Worm (Caenorhabditis elegans) whole organism, L3 larva: ENCODE results near the gene F01D5.10.
A peak's percentile ranks its signal among the peaks of the same experiment; 100 is the strongest.

Experiments
- aly-2 ChIP-seq: fragments of 150-350 bp; optimal IDR thresholded peaks from 2 replicates; lab custom pipeline; 2014; ENCODE audit warnings: missing biosample characterization, missing genetic modification characterization
- ama-1 ChIP-seq: fragments of 150-350 bp; optimal IDR thresholded peaks from 2 replicates; lab custom pipeline; 2018
- ceh-16 ChIP-seq: sonication (generic microtip); optimal IDR thresholded peaks from 2 replicates; lab custom pipeline; 2017; ENCODE audit warnings: missing biosample characterization, missing genetic modification characterization
- egl-27 ChIP-seq: sonication (generic microtip); optimal IDR thresholded peaks from 4 replicates; lab custom pipeline; 2017; ENCODE audit warnings: missing biosample characterization, missing genetic modification reagents, missing genetic modification characterization
- egl-5 ChIP-seq: fragments of 150-350 bp; optimal IDR thresholded peaks from 2 replicates; lab custom pipeline; 2017; ENCODE audit warnings: missing biosample characterization, missing genetic modification reagents, missing genetic modification characterization, inconsistent platforms
- elt-1 ChIP-seq: fragments of 150-350 bp; optimal IDR thresholded peaks from 2 replicates; lab custom pipeline; 2014; ENCODE audit warnings: missing biosample characterization, missing genetic modification characterization
- elt-2 ChIP-seq: sonication (generic microtip); optimal IDR thresholded peaks from 2 replicates; lab custom pipeline; 2016; ENCODE audit warnings: missing genetic modification reagents, mild to moderate bottlenecking, missing genetic modification characterization, missing compliant biosample characterization
- eor-1 ChIP-seq, 2 experiments: fragments of 150-350 bp; optimal IDR thresholded peaks; 2 replicates each; lab custom pipeline; 2014 to 2018; ENCODE audit warnings: missing biosample characterization in 2 of 2, missing genetic modification characterization in 2 of 2
- fkh-10 ChIP-seq: sonication (generic microtip); optimal IDR thresholded peaks from 2 replicates; lab custom pipeline; 2017; ENCODE audit warnings: missing biosample characterization, missing genetic modification reagents, missing genetic modification characterization
- fkh-2 ChIP-seq: fragments of 150-350 bp; optimal IDR thresholded peaks from 2 replicates; lab custom pipeline; 2014; ENCODE audit warnings: missing biosample characterization, missing genetic modification reagents, missing genetic modification characterization
- fos-1 ChIP-seq: fragments of 150-350 bp; optimal IDR thresholded peaks from 2 replicates; lab custom pipeline; 2014; ENCODE audit warnings: missing biosample characterization, missing genetic modification characterization
- hmg-11 ChIP-seq: sonication (generic microtip); optimal IDR thresholded peaks from 2 replicates; lab custom pipeline; 2016; ENCODE audit warnings: missing genetic modification characterization, missing compliant biosample characterization
- lin-15B ChIP-seq: fragments of 150-350 bp; optimal IDR thresholded peaks from 2 replicates; lab custom pipeline; 2014; ENCODE audit warnings: missing biosample characterization, missing genetic modification characterization
- lin-39 ChIP-seq: fragments of 150-350 bp; optimal IDR thresholded peaks from 2 replicates; lab custom pipeline; 2018; ENCODE audit warnings: missing biosample characterization, missing genetic modification reagents, missing genetic modification characterization
- mdl-1 ChIP-seq: fragments of 150-350 bp; optimal IDR thresholded peaks from 2 replicates; lab custom pipeline; 2014; ENCODE audit warnings: missing biosample characterization, missing genetic modification characterization
- nhr-11 ChIP-seq: fragments of 150-350 bp; optimal IDR thresholded peaks from 2 replicates; lab custom pipeline; 2014; ENCODE audit warnings: missing biosample characterization, missing genetic modification characterization
- nhr-25 ChIP-seq: sonication (generic microtip); optimal IDR thresholded peaks from 2 replicates; lab custom pipeline; 2017; ENCODE audit warnings: missing biosample characterization, missing genetic modification characterization
- nhr-28 ChIP-seq: fragments of 150-350 bp; optimal IDR thresholded peaks from 2 replicates; lab custom pipeline; 2014; ENCODE audit warnings: missing biosample characterization, missing genetic modification characterization
- nhr-43 ChIP-seq: sonication (generic microtip); optimal IDR thresholded peaks from 2 replicates; lab custom pipeline; 2016; ENCODE audit warnings: mild to moderate bottlenecking, missing genetic modification characterization, missing compliant biosample characterization; ENCODE audit not compliant: poor library complexity, severe bottlenecking
- nhr-77 ChIP-seq: fragments of 150-350 bp; optimal IDR thresholded peaks from 2 replicates; lab custom pipeline; 2014; ENCODE audit warnings: missing biosample characterization, missing genetic modification characterization
- pqm-1 ChIP-seq: fragments of 150-350 bp; optimal IDR thresholded peaks from 2 replicates; lab custom pipeline; 2017; ENCODE audit warnings: missing biosample characterization, missing genetic modification characterization, inconsistent platforms
- sea-2 ChIP-seq: fragments of 150-350 bp; sonication (generic microtip); optimal IDR thresholded peaks from 4 replicates; lab custom pipeline; 2014; ENCODE audit warnings: missing biosample characterization, missing genetic modification reagents, missing genetic modification characterization
- skn-1 ChIP-seq: fragments of 150-350 bp; optimal IDR thresholded peaks from 2 replicates; lab custom pipeline; 2014; ENCODE audit warnings: missing biosample characterization, missing genetic modification characterization
- snpc-4 ChIP-seq: fragments of 150-350 bp; optimal IDR thresholded peaks from 2 replicates; lab custom pipeline; 2014; ENCODE audit warnings: missing biosample characterization, missing genetic modification characterization
- unc-62 ChIP-seq: fragments of 150-350 bp; sonication (generic microtip); optimal IDR thresholded peaks from 4 replicates; lab custom pipeline; 2014; ENCODE audit warnings: missing biosample characterization, missing genetic modification reagents, missing genetic modification characterization
- zag-1 ChIP-seq: fragments of 150-350 bp; optimal IDR thresholded peaks from 2 replicates; lab custom pipeline; 2014; ENCODE audit warnings: missing biosample characterization, missing genetic modification characterization
- ztf-11 ChIP-seq: fragments of 150-350 bp; optimal IDR thresholded peaks from 2 replicates; lab custom pipeline; 2014; ENCODE audit warnings: missing biosample characterization, missing genetic modification characterization

The F01D5.10 gene

ce11 chrII:14004770-14005169 lies 16.4 kb downstream of the F01D5.10 start:
- TF ChIP-seq elt-2 (tag; lab: Kevin White, UChicago) (no peak), nhr-43 (tag; lab: Kevin White, UChicago) (peak; percentile 56), nhr-28 (tag; lab: Kevin White, UChicago) (no peak)

- TF ChIP-seq snpc-4 (peak; percentile 35), ztf-11 (tag; lab: Kevin White, UChicago) (no peak), elt-2 (tag; lab: Kevin White, UChicago) (peak; percentile 26)
These were observed 17.2 kb downstream of the F01D5.10 start for ce11 chrII:14003821-14004430.

DNA sequence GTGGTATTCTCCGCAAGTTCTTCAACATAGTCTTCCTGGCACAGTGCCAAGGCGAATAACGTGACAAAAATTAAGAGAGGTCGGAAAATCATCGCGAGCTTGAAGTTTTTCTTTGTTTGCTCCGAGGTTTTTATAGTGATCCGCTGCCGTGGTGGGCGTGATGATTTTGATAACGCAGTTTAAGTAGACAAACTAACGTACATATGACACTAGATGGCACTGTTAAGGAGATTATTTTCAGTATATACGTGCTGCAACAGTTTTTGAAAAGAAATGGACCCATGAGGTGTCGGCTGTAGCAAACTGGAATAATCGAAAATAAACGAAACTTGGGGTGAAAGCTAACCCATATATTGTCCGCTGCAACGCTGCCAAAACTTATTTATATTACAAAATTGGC lies 18.9 kb downstream of the F01D5.10 start, which contains the start of gene F01D5.5:
Gene F01D5.5 (minus strand): TSS at position 101 of the 400 bp plus-strand sequence.
- TF ChIP-seq elt-2 (tag; lab: Kevin White, UChicago) (peak; percentile 34), nhr-28 (tag; lab: Kevin White, UChicago) (no peak), egl-5 (tag; lab: Kevin White, UChicago) (no peak), mdl-1 (tag; lab: Kevin White, UChicago) (no peak), fos-1 (tag; lab: Kevin White, UChicago) (no peak), ama-1 (lab: Kevin White, UChicago) (no peak)

- peak; percentile 42 for TF ChIP-seq elt-2 (tag; lab: Kevin White, UChicago)
- TF ChIP-seq, all 47 proteins: peak for 1; not testable (repeated sequence) for 46
These were observed 21.1 kb downstream of the F01D5.10 start, which contains the start of gene F01D5.3 for ce11 chrII:14000044-14000443. F01D5.3 (minus strand) TSS chrII:14000144.

ce11 chrII:13998964-13999363 lies 22.2 kb downstream of the F01D5.10 start, which contains the start of gene F01D5.2:
F01D5.2 (minus strand) TSS chrII:13999064.
- no peak for TF ChIP-seq hmg-11 (tag; lab: Kevin White, UChicago)
- TF ChIP-seq ama-1 (lab: Kevin White, UChicago) = no peak
- no peak for TF ChIP-seq snpc-4
- no peak for TF ChIP-seq lin-15B (tag; lab: Kevin White, UChicago)
- TF ChIP-seq nhr-43 (tag; lab: Kevin White, UChicago) = no peak
- TF ChIP-seq unc-62 (GFP tag; lab: Kevin White, UChicago) = no peak
- TF ChIP-seq elt-2 (tag; lab: Kevin White, UChicago) = no peak
- TF ChIP-seq fos-1 (tag; lab: Kevin White, UChicago) = no peak
- no peak for TF ChIP-seq aly-2 (tag; lab: Kevin White, UChicago)

- no peak for TF ChIP-seq lin-39 (tag; lab: Kevin White, UChicago)
- no peak for TF ChIP-seq nhr-77 (tag; lab: Kevin White, UChicago)
- peak; percentile 35 for TF ChIP-seq pqm-1 (tag; lab: Kevin White, UChicago)
- no peak for TF ChIP-seq nhr-25 (tag; lab: Kevin White, UChicago)
- TF ChIP-seq sea-2 (GFP tag; lab: Kevin White, UChicago) = no peak
These were observed 23.1 kb downstream of the F01D5.10 start for ce11 chrII:13997989-13998388.

DNA sequence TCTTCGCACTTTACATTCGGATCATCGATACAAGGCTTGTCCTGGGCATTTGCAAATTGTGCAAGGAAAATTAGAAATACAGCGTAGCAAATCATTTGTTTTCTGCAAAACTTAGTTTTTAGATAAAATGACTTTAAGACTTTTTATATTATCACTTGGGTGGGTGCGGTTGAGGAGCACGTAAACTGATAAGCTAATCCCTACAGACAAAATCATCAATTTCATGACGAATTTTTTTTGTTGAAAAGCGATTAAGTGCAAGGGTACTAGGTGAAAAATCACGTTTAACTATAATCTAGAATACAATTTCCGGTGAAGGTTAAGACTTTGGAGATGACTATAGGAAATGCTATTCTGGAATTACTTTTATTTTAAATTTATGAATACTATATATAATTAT lies 23.7 kb downstream of the F01D5.10 start, which contains the start of gene F01D5.1:
Gene F01D5.1 (minus strand): TSS at position 105 of the 400 bp plus-strand sequence.
- peak; percentile 75 for TF ChIP-seq elt-2 (tag; lab: Kevin White, UChicago)
- no peak for TF ChIP-seq elt-1 (tag; lab: Kevin White, UChicago)
- no peak for TF ChIP-seq hmg-11 (tag; lab: Kevin White, UChicago)
- TF ChIP-seq egl-27 (tag; lab: Kevin White, UChicago) = no peak
- peak; percentile 64 for TF ChIP-seq pqm-1 (tag; lab: Kevin White, UChicago)

- TF ChIP-seq skn-1 (tag; lab: Kevin White, UChicago) (no peak), zag-1 (no peak), sea-2 (GFP tag; lab: Kevin White, UChicago) (no peak), fkh-2 (tag; lab: Kevin White, UChicago) (no peak), nhr-11 (tag; lab: Kevin White, UChicago) (no peak), fkh-10 (no peak), nhr-25 (tag; lab: Kevin White, UChicago) (no peak), ceh-16 (no peak), eor-1 (tag; optimal IDR thresholded peaks at IDR 0.05; lab: Kevin White, UChicago) (no peak), elt-2 (tag; lab: Kevin White, UChicago) (no peak), ztf-11 (tag; lab: Kevin White, UChicago) (no peak)
These were observed 26.2 kb downstream of the F01D5.10 start, which contains the start of gene Y39G8B.7 for ce11 chrII:13994934-13995333. Y39G8B.7 (minus strand) TSS chrII:13995034.
